Fruit fly (Drosophila melanogaster) whole organism, embryonic: ENCODE results near the gene CG14931.

Source experiments
- Abd-B ChIP-seq: fragments of 200-800 bp; sonication (Bioruptor generic); optimal IDR thresholded peaks from 2 replicates; lab custom pipeline; 2018; ENCODE audit warnings: missing biosample characterization, mild to moderate bottlenecking, missing genetic modification characterization, moderate library complexity
- Adf1 ChIP-seq: fragments of 200-800 bp; sonication (Bioruptor generic); IDR thresholded peaks from 2 replicates; pipeline ENCODE4 v1.3.6; 2022; ENCODE audit warnings: missing biosample characterization, missing genetic modification characterization
- Atf6 ChIP-seq: fragments of 200-800 bp; sonication (Bioruptor generic); IDR thresholded peaks from 2 replicates; pipeline ENCODE4 v1.3.6; 2022; ENCODE audit warnings: missing biosample characterization, missing genetic modification characterization
- B-H1 ChIP-seq: fragments of 200-800 bp; sonication (Bioruptor generic); IDR thresholded peaks from 3 replicates; pipeline ENCODE4 v1.3.6; 2022; ENCODE audit warnings: missing biosample characterization, missing genetic modification characterization
- Bteb2 ChIP-seq: fragments of 200-800 bp; sonication (Bioruptor generic); optimal IDR thresholded peaks from 2 replicates; lab custom pipeline; 2016; ENCODE audit warnings: missing biosample characterization, missing genetic modification characterization
- CG10431 ChIP-seq: fragments of 200-800 bp; sonication (Bioruptor generic); optimal IDR thresholded peaks from 3 replicates; lab custom pipeline; 2018; ENCODE audit warnings: missing biosample characterization, mild to moderate bottlenecking, missing genetic modification characterization
- CG10979 ChIP-seq: fragments of 200-800 bp; sonication (Bioruptor generic); optimal IDR thresholded peaks from 2 replicates; lab custom pipeline; 2018; ENCODE audit warnings: missing biosample characterization, mild to moderate bottlenecking, missing genetic modification characterization, moderate library complexity
- CG11695 ChIP-seq: fragments of 200-800 bp; sonication (Bioruptor generic); IDR thresholded peaks from 3 replicates; pipeline ENCODE4 v1.3.6; 2022; ENCODE audit warnings: missing biosample characterization, missing genetic modification characterization
- CG12659 ChIP-seq: fragments of 200-800 bp; sonication (Bioruptor generic); optimal IDR thresholded peaks from 3 replicates; lab custom pipeline; 2017; ENCODE audit warnings: mild to moderate bottlenecking, missing biosample characterization, missing genetic modification reagents, missing genetic modification characterization
- CG13123 ChIP-seq: fragments of 200-800 bp; sonication (Bioruptor generic); optimal IDR thresholded peaks from 2 replicates; lab custom pipeline; 2016; ENCODE audit warnings: missing biosample characterization, missing genetic modification characterization
- CG15479 ChIP-seq: fragments of 200-800 bp; sonication (Bioruptor generic); optimal IDR thresholded peaks from 3 replicates; lab custom pipeline; 2019; ENCODE audit warnings: missing biosample characterization, mild to moderate bottlenecking, missing genetic modification characterization, moderate library complexity
- CG1602 ChIP-seq: fragments of 200-800 bp; sonication (Bioruptor generic); optimal IDR thresholded peaks from 3 replicates; lab custom pipeline; 2016; ENCODE audit warnings: missing biosample characterization, missing genetic modification characterization
- CG16779 ChIP-seq: fragments of 200-800 bp; sonication (Bioruptor generic); IDR thresholded peaks from 2 replicates; pipeline ENCODE4 v1.3.6; 2022; ENCODE audit warnings: missing biosample characterization, missing genetic modification characterization
- CG16815 ChIP-seq: fragments of 200-800 bp; sonication (Bioruptor generic); optimal IDR thresholded peaks from 3 replicates; lab custom pipeline; 2017; ENCODE audit warnings: missing biosample characterization, mild to moderate bottlenecking, missing genetic modification characterization
- CG17186 ChIP-seq: fragments of 200-800 bp; sonication (Bioruptor generic); optimal IDR thresholded peaks from 3 replicates; lab custom pipeline; 2017; ENCODE audit warnings: missing biosample characterization, missing genetic modification reagents, missing genetic modification characterization
- CG1792 ChIP-seq: fragments of 200-800 bp; sonication (Bioruptor generic); optimal IDR thresholded peaks from 2 replicates; lab custom pipeline; 2016; ENCODE audit warnings: missing biosample characterization, missing genetic modification characterization
- CG30431 ChIP-seq: fragments of 200-800 bp; sonication (Bioruptor generic); optimal IDR thresholded peaks from 2 replicates; lab custom pipeline; 2017; ENCODE audit warnings: missing biosample characterization, missing genetic modification characterization
- CG3726 ChIP-seq: fragments of 200-800 bp; sonication (Bioruptor generic); IDR thresholded peaks from 3 replicates; pipeline ENCODE4, ENCODE4 v1.3.6; 2022; ENCODE audit warnings: missing biosample characterization, missing genetic modification characterization
- CG42726 ChIP-seq: fragments of 200-800 bp; sonication (Bioruptor generic); IDR thresholded peaks from 2 replicates; pipeline ENCODE4 v1.3.6; 2022; ENCODE audit warnings: missing biosample characterization, missing genetic modification characterization; ENCODE audit not compliant: partially characterized antibody
- CG4360 ChIP-seq: fragments of 200-800 bp; sonication (Bioruptor generic); IDR thresholded peaks from 2 replicates; pipeline ENCODE4 v1.3.6; 2022; ENCODE audit warnings: missing biosample characterization, missing genetic modification characterization
- CG7556 ChIP-seq: fragments of 200-800 bp; sonication (Bioruptor generic); optimal IDR thresholded peaks from 2 replicates; lab custom pipeline; 2017; ENCODE audit warnings: missing biosample characterization, mild to moderate bottlenecking, missing genetic modification characterization
- CG7786 ChIP-seq: fragments of 200-800 bp; sonication (Bioruptor generic); optimal IDR thresholded peaks from 2 replicates; lab custom pipeline; 2016; ENCODE audit warnings: missing biosample characterization, missing genetic modification characterization
- CG9817 ChIP-seq: fragments of 200-800 bp; sonication (Bioruptor generic); optimal IDR thresholded peaks from 2 replicates; lab custom pipeline; 2018; ENCODE audit warnings: missing biosample characterization, mild to moderate bottlenecking, missing genetic modification characterization, moderate library complexity
- Dp ChIP-seq: fragments of 200-800 bp; sonication (Bioruptor generic); optimal IDR thresholded peaks from 2 replicates; lab custom pipeline; 2018; ENCODE audit warnings: missing biosample characterization, mild to moderate bottlenecking, missing genetic modification characterization, moderate library complexity
- ERR ChIP-seq: fragments of 200-800 bp; sonication (Bioruptor generic); optimal IDR thresholded peaks from 2 replicates; lab custom pipeline; 2016; ENCODE audit warnings: missing biosample characterization, missing genetic modification characterization
- Fer2 ChIP-seq: fragments of 200-800 bp; sonication (Bioruptor generic); optimal IDR thresholded peaks from 2 replicates; lab custom pipeline; 2018; ENCODE audit warnings: missing biosample characterization, mild to moderate bottlenecking, missing genetic modification characterization, moderate library complexity
- Fer3 ChIP-seq: fragments of 200-800 bp; sonication (Bioruptor generic); optimal IDR thresholded peaks from 2 replicates; lab custom pipeline; 2018; ENCODE audit warnings: missing biosample characterization, mild to moderate bottlenecking, missing genetic modification characterization, moderate library complexity
- HmgZ ChIP-seq: fragments of 200-800 bp; sonication (Bioruptor generic); optimal IDR thresholded peaks from 2 replicates; lab custom pipeline; 2018; ENCODE audit warnings: missing biosample characterization, mild to moderate bottlenecking, missing genetic modification characterization
- Hmx ChIP-seq: fragments of 200-800 bp; sonication (Bioruptor generic); optimal IDR thresholded peaks from 2 replicates; lab custom pipeline; 2016; ENCODE audit warnings: missing biosample characterization, missing genetic modification characterization
- MBD-R2 ChIP-seq: fragments of 200-800 bp; sonication (Bioruptor generic); IDR thresholded peaks from 2 replicates; pipeline ENCODE4 v1.3.6; 2022; ENCODE audit warnings: missing biosample characterization, missing genetic modification characterization
- Tbp ChIP-seq: fragments of >200 bp; optimal IDR thresholded peaks from 2 replicates; lab custom pipeline; 2018; ENCODE audit warnings: missing biosample characterization, missing genetic modification characterization
- ap ChIP-seq: fragments of 200-800 bp; sonication (Bioruptor generic); IDR thresholded peaks from 2 replicates; pipeline ENCODE4 v1.3.6; 2022; ENCODE audit warnings: missing biosample characterization, missing genetic modification characterization
- cad ChIP-seq: fragments of >200 bp; optimal IDR thresholded peaks from 2 replicates; lab custom pipeline; 2017; ENCODE audit warnings: missing biosample characterization, missing genetic modification characterization
- cg ChIP-seq: fragments of 200-800 bp; sonication (Bioruptor generic); optimal IDR thresholded peaks from 3 replicates; lab custom pipeline; 2019; ENCODE audit warnings: missing biosample characterization, mild to moderate bottlenecking, missing genetic modification characterization, moderate library complexity
- disco-r ChIP-seq: fragments of 200-800 bp; sonication (Bioruptor generic); optimal IDR thresholded peaks from 2 replicates; lab custom pipeline; 2016; ENCODE audit warnings: missing biosample characterization, missing genetic modification characterization
- dpn ChIP-seq, 2 experiments: fragments of 200-800 bp; sonication (Bioruptor generic); optimal IDR thresholded peaks; 3 replicates each; lab custom pipeline; 2016; ENCODE audit warnings: missing biosample characterization in 2 of 2, missing genetic modification characterization in 2 of 2
- ewg ChIP-seq: fragments of 200-800 bp; sonication (Bioruptor generic); optimal IDR thresholded peaks from 3 replicates; lab custom pipeline; 2017; ENCODE audit warnings: mild to moderate bottlenecking, missing biosample characterization, missing genetic modification reagents, missing genetic modification characterization
- gro ChIP-seq: fragments of 200-800 bp; sonication (Bioruptor generic); optimal IDR thresholded peaks from 2 replicates; lab custom pipeline; 2016; ENCODE audit warnings: missing biosample characterization, missing genetic modification characterization
- gsb-n ChIP-seq: fragments of 200-800 bp; sonication (Bioruptor generic); optimal IDR thresholded peaks from 3 replicates; lab custom pipeline; 2018; ENCODE audit warnings: missing biosample characterization, mild to moderate bottlenecking, missing genetic modification characterization
- hbn ChIP-seq: fragments of 200-800 bp; sonication (Bioruptor generic); IDR thresholded peaks from 2 replicates; pipeline ENCODE4 v1.3.6; 2022; ENCODE audit warnings: missing biosample characterization, missing genetic modification characterization; ENCODE audit not compliant: partially characterized antibody
- insv ChIP-seq, 2 experiments: fragments of 200-800 bp; sonication (Bioruptor generic); optimal IDR thresholded peaks; 3 replicates each; lab custom pipeline; 2016 to 2018; ENCODE audit warnings: missing biosample characterization in 2 of 2, missing genetic modification characterization in 2 of 2
- ken ChIP-seq: fragments of 200-800 bp; sonication (Bioruptor generic); IDR thresholded peaks from 3 replicates; pipeline ENCODE4 v1.3.6; 2022; ENCODE audit warnings: missing biosample characterization, missing genetic modification characterization
- nerfin-1 ChIP-seq: fragments of 200-800 bp; sonication (Bioruptor generic); optimal IDR thresholded peaks from 3 replicates; lab custom pipeline; 2019; ENCODE audit warnings: missing biosample characterization, mild to moderate bottlenecking, missing genetic modification characterization, moderate library complexity
- pnt ChIP-seq: fragments of 200-800 bp; sonication (Bioruptor generic); optimal IDR thresholded peaks from 3 replicates; lab custom pipeline; 2016; ENCODE audit warnings: missing biosample characterization, missing genetic modification characterization
- sc ChIP-seq, 3 experiments: fragments of >200 bp in 2 of 3; fragments of 200-800 bp in 1 of 3; sonication (Bioruptor generic) in 1 of 3; optimal IDR thresholded peaks; 2 replicates in 2 of 3; 3 replicates in 1 of 3; lab custom pipeline; 2017; ENCODE audit warnings: mild to moderate bottlenecking in 1 of 3, missing biosample characterization in 1 of 3, missing genetic modification characterization in 1 of 3, missing genetic modification reagents in 1 of 3
- slou ChIP-seq: fragments of 200-800 bp; sonication (Bioruptor generic); optimal IDR thresholded peaks from 3 replicates; lab custom pipeline; 2016; ENCODE audit warnings: missing biosample characterization, missing genetic modification characterization
- sr ChIP-seq: fragments of 200-800 bp; sonication (Bioruptor generic); IDR thresholded peaks from 3 replicates; pipeline ENCODE4 v1.3.6; 2022; ENCODE audit warnings: missing biosample characterization, missing genetic modification characterization
- tap ChIP-seq: fragments of 200-800 bp; optimal IDR thresholded peaks from 3 replicates; lab custom pipeline; 2019; ENCODE audit warnings: missing biosample characterization, mild to moderate bottlenecking, missing genetic modification characterization, moderate library complexity
- vnd ChIP-seq: fragments of 200-800 bp; sonication (Bioruptor generic); IDR thresholded peaks from 3 replicates; pipeline ENCODE4 v1.3.6; 2022; ENCODE audit warnings: missing biosample characterization, missing genetic modification characterization; ENCODE audit not compliant: partially characterized antibody

The CG14931 gene

DNA sequence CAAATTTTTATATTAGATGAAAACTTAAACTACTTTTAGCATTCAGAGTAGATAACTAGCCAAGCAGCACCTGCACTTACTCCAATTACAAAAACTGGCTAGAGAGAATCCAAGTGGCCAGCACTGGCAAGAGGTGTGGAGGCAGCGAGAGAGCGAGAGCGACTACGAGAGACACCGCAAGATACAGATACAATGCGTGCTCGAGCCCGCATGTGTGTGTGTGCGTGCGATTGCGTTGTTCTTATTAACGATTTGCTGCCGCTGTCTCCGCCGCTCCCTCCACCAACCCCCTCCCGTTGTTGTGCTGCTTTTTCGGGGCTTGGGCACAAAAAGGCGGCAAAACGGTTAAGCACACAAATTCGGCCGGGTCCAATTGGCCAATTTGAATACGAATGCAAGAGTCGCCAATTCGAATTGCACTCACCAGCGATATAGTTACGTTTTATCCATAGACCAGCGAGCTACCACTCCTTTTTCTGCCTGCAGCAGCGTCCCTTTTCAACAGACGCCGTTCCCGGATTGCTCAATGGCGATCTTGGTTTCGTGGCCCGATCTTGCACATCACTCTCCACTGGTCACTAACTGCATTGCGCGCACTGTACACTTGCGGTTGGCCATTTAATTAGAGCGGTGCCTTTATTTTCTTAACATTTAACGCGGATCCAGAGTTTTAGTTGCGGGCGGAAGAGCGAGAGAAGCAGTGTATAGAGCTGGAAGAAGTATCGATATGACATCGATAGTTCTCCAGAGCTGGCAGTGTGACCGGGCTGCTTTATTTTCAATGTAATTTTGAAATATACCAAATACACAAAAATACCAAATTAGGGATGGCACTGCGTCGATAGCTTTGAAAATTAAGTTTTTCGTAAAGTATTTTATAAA lies 20.8 kb downstream of the CG14931 start, which contains the start of gene crol (continued):
- TF ChIP-seq ap (GFP tag; lab: Robert Waterston, UW) (no peak), pnt (GFP tag; lab: Kevin White, UChicago) (no peak), CG42726 (GFP tag; lab: Robert Waterston, UW) (peak; percentile 64; the same call in 1 of the 2 replicates), dpn (GFP tag; optimal IDR thresholded peaks at IDR 0.05; lab: Kevin White, UChicago) (no peak), disco-r (GFP tag; lab: Kevin White, UChicago) (no peak), CG7786 (GFP tag; lab: Kevin White, UChicago) (no peak), tap (tag; lab: Kevin White, UChicago) (peak; percentile 30), CG7556 (no peak), insv (GFP tag; optimal IDR thresholded peaks at IDR 0.05; lab: Kevin White, UChicago) (peak in 1 of 2 experiments; percentile 82), sc (optimal IDR thresholded peaks at IDR 0.05; lab: Kevin White, UChicago) (no peak), sc (GFP tag; optimal IDR thresholded peaks at IDR 0.05; lab: Kevin White, UChicago) (no peak), vnd (GFP tag; lab: Robert Waterston, UW) (peak; percentile 72), CG13123 (no peak), slou (no peak), CG10979 (tag; lab: Kevin White, UChicago) (peak; percentile 27), Hmx (GFP tag; lab: Kevin White, UChicago) (no peak), gro (GFP tag; lab: Kevin White, UChicago) (no peak), CG16815 (GFP tag; lab: Kevin White, UChicago) (no peak), cg (GFP tag; lab: Kevin White, UChicago) (peak; percentile 92), Tbp (no peak), CG30431 (GFP tag; lab: Kevin White, UChicago) (no peak), Bteb2 (GFP tag; lab: Kevin White, UChicago) (no peak), CG16779 (no peak), CG3726 (no peak), B-H1 (GFP tag; lab: Robert Waterston, UW) (no peak), Fer3 (no peak), Abd-B (GFP tag; lab: Kevin White, UChicago) (no peak), gsb-n (tag; lab: Kevin White, UChicago) (no peak), CG1792 (GFP tag; lab: Kevin White, UChicago) (no peak), ewg (GFP tag; lab: Kevin White, UChicago) (no peak), MBD-R2 (GFP tag; lab: Robert Waterston, UW) (peak; percentile 42; the same call in 1 of the 2 replicates), CG4360 (GFP tag; lab: Robert Waterston, UW) (no peak), CG10431 (GFP tag; lab: Kevin White, UChicago) (no peak), ERR (GFP tag; lab: Kevin White, UChicago) (no peak), cad (GFP tag; lab: Kevin White, UChicago) (no peak), HmgZ (tag; lab: Kevin White, UChicago) (peak; percentile 48), CG9817 (peak; percentile 17), Adf1 (peak; percentile 90), Dp (GFP tag; lab: Kevin White, UChicago) (peak; percentile 41), hbn (peak; percentile 84), CG12659 (GFP tag; lab: Kevin White, UChicago) (peak; percentile 76), CG11695 (GFP tag; lab: Robert Waterston, UW) (no peak), Fer2 (tag; lab: Kevin White, UChicago) (no peak), Atf6 (GFP tag; lab: Robert Waterston, UW) (0 out of 2 replicates have a peak, but pooled peaks have one; percentile 16), ken (no peak), CG17186 (GFP tag; lab: Kevin White, UChicago) (no peak), sr (GFP tag; lab: Robert Waterston, UW) (no peak), CG15479 (peak; percentile 62), nerfin-1 (no peak), CG1602 (GFP tag; lab: Kevin White, UChicago) (no peak)
